Fruit fly (Drosophila melanogaster) whole organism: Measurements from ENCODE around the gene Cyp304a1.

Experiments
- Dll ChIP-seq: fragments of >200 bp; optimal IDR thresholded peaks from 2 replicates; lab custom pipeline; 2017
- EcR ChIP-seq, 2 experiments: fragments of >200 bp; optimal IDR thresholded peaks; 2 replicates each; lab custom pipeline; 2017; ENCODE audit warnings: missing biosample characterization in 2 of 2, missing genetic modification characterization in 2 of 2, missing genetic modification reagents in 2 of 2
- psq ChIP-seq: fragments of >200 bp; optimal IDR thresholded peaks from 2 replicates; lab custom pipeline; 2017

dm6 chr3R:12980628-12981219 is 17.1 kb downstream of the Cyp304a1 start, which contains the start of gene Paip2:
- TF ChIP-seq psq (lab: Kevin White, UChicago) (no peak), Dll (lab: Kevin White, UChicago) (no peak), EcR (GFP tag; optimal IDR thresholded peaks at IDR 0.05; lab: Kevin White, UChicago) (no peak)
